Fruit fly (Drosophila melanogaster) whole organism, embryonic: ENCODE results near the gene CG6610.

Source experiments
- CG10462 ChIP-seq: fragments of 200-800 bp; sonication (Bioruptor generic); optimal IDR thresholded peaks from 2 replicates; lab custom pipeline; 2016; ENCODE audit warnings: missing biosample characterization, missing genetic modification characterization
- CG11247 ChIP-seq: fragments of 200-800 bp; sonication (Bioruptor generic); IDR thresholded peaks from 2 replicates; pipeline ENCODE4 v1.3.6; 2022; ENCODE audit warnings: missing biosample characterization, missing genetic modification characterization
- CG14014 ChIP-seq: fragments of 200-800 bp; sonication (Bioruptor generic); IDR thresholded peaks from 2 replicates; pipeline ENCODE4 v1.3.6; 2022; ENCODE audit warnings: missing biosample characterization, missing genetic modification characterization
- CG14860 ChIP-seq: fragments of 200-800 bp; sonication (Bioruptor generic); IDR thresholded peaks from 3 replicates; pipeline ENCODE4 v1.3.6; 2022; ENCODE audit warnings: missing biosample characterization, missing genetic modification characterization; ENCODE audit not compliant: partially characterized antibody
- CG15073 ChIP-seq: fragments of 200-800 bp; sonication (Bioruptor generic); optimal IDR thresholded peaks from 2 replicates; lab custom pipeline; 2016; ENCODE audit warnings: missing biosample characterization, missing genetic modification characterization
- CG15479 ChIP-seq: fragments of 200-800 bp; sonication (Bioruptor generic); optimal IDR thresholded peaks from 3 replicates; lab custom pipeline; 2019; ENCODE audit warnings: missing biosample characterization, mild to moderate bottlenecking, missing genetic modification characterization, moderate library complexity
- CG17328 ChIP-seq: fragments of 200-800 bp; sonication (Bioruptor generic); IDR thresholded peaks from 2 replicates; pipeline ENCODE4 v1.3.6; 2022; ENCODE audit warnings: missing biosample characterization, missing genetic modification characterization
- CG2116 ChIP-seq: fragments of 200-800 bp; sonication (Bioruptor generic); optimal IDR thresholded peaks from 3 replicates; lab custom pipeline; 2018; ENCODE audit warnings: missing biosample characterization, mild to moderate bottlenecking, missing genetic modification characterization
- CG30403 ChIP-seq: fragments of 200-800 bp; sonication (Bioruptor generic); optimal IDR thresholded peaks from 3 replicates; lab custom pipeline; 2016; ENCODE audit warnings: missing biosample characterization, missing genetic modification characterization
- CG33213 ChIP-seq: fragments of 200-800 bp; sonication (Bioruptor generic); optimal IDR thresholded peaks from 3 replicates; lab custom pipeline; 2016; ENCODE audit warnings: missing biosample characterization, missing genetic modification characterization
- CG34376 ChIP-seq: fragments of 200-800 bp; sonication (Bioruptor generic); optimal IDR thresholded peaks from 2 replicates; lab custom pipeline; 2018; ENCODE audit warnings: missing biosample characterization, mild to moderate bottlenecking, missing genetic modification characterization
- CG4854 ChIP-seq: fragments of 200-800 bp; sonication (Bioruptor generic); optimal IDR thresholded peaks from 2 replicates; lab custom pipeline; 2016; ENCODE audit warnings: missing biosample characterization, missing genetic modification characterization, inconsistent platforms
- CG8478 ChIP-seq: fragments of >200 bp; optimal IDR thresholded peaks from 2 replicates; lab custom pipeline; 2018
- Doc3 ChIP-seq: fragments of 200-800 bp; sonication (Bioruptor generic); IDR thresholded peaks from 3 replicates; pipeline ENCODE4 v1.3.6; 2022; ENCODE audit warnings: missing biosample characterization, missing genetic modification characterization; ENCODE audit not compliant: partially characterized antibody
- Drgx ChIP-seq: fragments of 200-800 bp; sonication (Bioruptor generic); IDR thresholded peaks from 2 replicates; pipeline ENCODE4 v1.3.6; 2022; ENCODE audit warnings: missing biosample characterization, missing genetic modification characterization
- Gug ChIP-seq: fragments of 200-800 bp; sonication (Bioruptor generic); IDR thresholded peaks from 4 replicates; pipeline ENCODE4 v1.3.6; 2022; ENCODE audit warnings: missing biosample characterization, missing genetic modification characterization
- Hsf ChIP-seq: fragments of 200-800 bp; sonication (Bioruptor generic); optimal IDR thresholded peaks from 3 replicates; lab custom pipeline; 2016; ENCODE audit warnings: missing biosample characterization, missing genetic modification characterization
- Mad ChIP-seq: fragments of 200-800 bp; sonication (Bioruptor generic); optimal IDR thresholded peaks from 2 replicates; lab custom pipeline; 2016; ENCODE audit warnings: missing biosample characterization, missing genetic modification characterization
- Max ChIP-seq: fragments of 200-800 bp; sonication (Bioruptor generic); optimal IDR thresholded peaks from 2 replicates; lab custom pipeline; 2016; ENCODE audit warnings: missing biosample characterization, mild to moderate bottlenecking, missing genetic modification characterization
- Oaz ChIP-seq: fragments of 200-800 bp; sonication (Bioruptor generic); IDR thresholded peaks from 2 replicates; pipeline ENCODE4 v1.3.6; 2022; ENCODE audit warnings: missing biosample characterization, missing genetic modification characterization
- PHDP ChIP-seq: fragments of 200-800 bp; sonication (Bioruptor generic); optimal IDR thresholded peaks from 3 replicates; lab custom pipeline; 2018; ENCODE audit warnings: missing biosample characterization, mild to moderate bottlenecking, missing genetic modification characterization, moderate library complexity
- Poxn ChIP-seq: fragments of 200-800 bp; sonication (Bioruptor generic); IDR thresholded peaks from 2 replicates; pipeline ENCODE4 v1.3.6; 2022; ENCODE audit warnings: missing biosample characterization, missing genetic modification characterization
- Rx ChIP-seq: fragments of 200-800 bp; sonication (Bioruptor generic); IDR thresholded peaks from 2 replicates; pipeline ENCODE4 v1.3.6; 2022; ENCODE audit warnings: missing biosample characterization, missing genetic modification characterization
- Sox100B ChIP-seq: fragments of 200-800 bp; sonication (Bioruptor generic); optimal IDR thresholded peaks from 3 replicates; lab custom pipeline; 2018; ENCODE audit warnings: missing biosample characterization, mild to moderate bottlenecking, missing genetic modification characterization
- TFAM ChIP-seq: fragments of 200-800 bp; sonication (Bioruptor generic); optimal IDR thresholded peaks from 2 replicates; lab custom pipeline; 2017; ENCODE audit warnings: missing biosample characterization, missing genetic modification characterization, inconsistent platforms
- Xbp1 ChIP-seq: fragments of 200-800 bp; sonication (Bioruptor generic); optimal IDR thresholded peaks from 3 replicates; lab custom pipeline; 2016; ENCODE audit warnings: missing biosample characterization, mild to moderate bottlenecking, missing genetic modification characterization
- az2 ChIP-seq: fragments of 200-800 bp; sonication (Bioruptor generic); optimal IDR thresholded peaks from 3 replicates; lab custom pipeline; 2016; ENCODE audit warnings: missing biosample characterization, missing genetic modification characterization
- bab2 ChIP-seq: fragments of 200-800 bp; sonication (Bioruptor generic); optimal IDR thresholded peaks from 2 replicates; lab custom pipeline; 2016; ENCODE audit warnings: missing biosample characterization, missing genetic modification characterization
- bsh ChIP-seq, 2 experiments: fragments of 200-800 bp; sonication (Bioruptor generic); optimal IDR thresholded peaks; 2 replicates each; lab custom pipeline; 2017 to 2018; ENCODE audit warnings: mild to moderate bottlenecking in 2 of 2, missing biosample characterization in 2 of 2, missing genetic modification characterization in 2 of 2, moderate library complexity in 1 of 2
- cad ChIP-seq: fragments of >200 bp; optimal IDR thresholded peaks from 2 replicates; lab custom pipeline; 2017; ENCODE audit warnings: missing biosample characterization, missing genetic modification characterization
- caup ChIP-seq: fragments of 200-800 bp; sonication (Bioruptor generic); optimal IDR thresholded peaks from 3 replicates; lab custom pipeline; 2017; ENCODE audit warnings: missing biosample characterization, mild to moderate bottlenecking, missing genetic modification characterization, moderate library complexity; ENCODE audit not compliant: severe bottlenecking
- corto ChIP-seq: fragments of 200-800 bp; sonication (Bioruptor generic); optimal IDR thresholded peaks from 2 replicates; lab custom pipeline; 2016; ENCODE audit warnings: missing biosample characterization, mild to moderate bottlenecking, missing genetic modification characterization, moderate library complexity
- crc ChIP-seq: fragments of 200-800 bp; sonication (Bioruptor generic); optimal IDR thresholded peaks from 2 replicates; lab custom pipeline; 2016; ENCODE audit warnings: missing biosample characterization, missing genetic modification characterization
- dimm ChIP-seq: fragments of 200-800 bp; sonication (Bioruptor generic); IDR thresholded peaks from 2 replicates; pipeline ENCODE4 v1.3.6; 2022; ENCODE audit warnings: missing biosample characterization, missing genetic modification characterization
- disco-r ChIP-seq: fragments of 200-800 bp; sonication (Bioruptor generic); optimal IDR thresholded peaks from 2 replicates; lab custom pipeline; 2016; ENCODE audit warnings: missing biosample characterization, missing genetic modification characterization
- dmrt99B ChIP-seq: fragments of 200-800 bp; sonication (Bioruptor generic); optimal IDR thresholded peaks from 2 replicates; lab custom pipeline; 2018; ENCODE audit warnings: missing biosample characterization, mild to moderate bottlenecking, missing genetic modification characterization, moderate library complexity
- emc ChIP-seq: fragments of 200-800 bp; sonication (Bioruptor generic); optimal IDR thresholded peaks from 2 replicates; lab custom pipeline; 2016; ENCODE audit warnings: missing biosample characterization, missing genetic modification characterization
- exex ChIP-seq: fragments of 200-800 bp; sonication (Bioruptor generic); optimal IDR thresholded peaks from 4 replicates; lab custom pipeline; 2018; ENCODE audit warnings: missing biosample characterization, mild to moderate bottlenecking, missing genetic modification characterization, moderate library complexity
- eyg ChIP-seq: fragments of 200-800 bp; sonication (Bioruptor generic); optimal IDR thresholded peaks from 3 replicates; lab custom pipeline; 2016; ENCODE audit warnings: missing biosample characterization, missing genetic modification characterization
- hbn ChIP-seq: fragments of 200-800 bp; sonication (Bioruptor generic); IDR thresholded peaks from 2 replicates; pipeline ENCODE4 v1.3.6; 2022; ENCODE audit warnings: missing biosample characterization, missing genetic modification characterization; ENCODE audit not compliant: partially characterized antibody
- hth ChIP-seq: fragments of >200 bp; optimal IDR thresholded peaks from 2 replicates; lab custom pipeline; 2017; ENCODE audit warnings: inconsistent platforms
- knrl ChIP-seq: fragments of 200-800 bp; sonication (Bioruptor generic); IDR thresholded peaks from 3 replicates; pipeline ENCODE4 v1.3.6; 2022; ENCODE audit warnings: missing biosample characterization, missing genetic modification characterization; ENCODE audit not compliant: partially characterized antibody
- nerfin-1 ChIP-seq: fragments of 200-800 bp; sonication (Bioruptor generic); optimal IDR thresholded peaks from 3 replicates; lab custom pipeline; 2019; ENCODE audit warnings: missing biosample characterization, mild to moderate bottlenecking, missing genetic modification characterization, moderate library complexity
- repo ChIP-seq: fragments of 200-800 bp; sonication (Bioruptor generic); optimal IDR thresholded peaks from 2 replicates; lab custom pipeline; 2016; ENCODE audit warnings: missing biosample characterization, missing genetic modification characterization
- ro ChIP-seq: fragments of 200-800 bp; sonication (Bioruptor generic); IDR thresholded peaks from 2 replicates; pipeline ENCODE4 v1.3.6; 2022; ENCODE audit warnings: missing biosample characterization, missing genetic modification characterization
- sim ChIP-seq: fragments of 200-800 bp; sonication (Bioruptor generic); IDR thresholded peaks from 2 replicates; pipeline ENCODE4 v1.3.6; 2022; ENCODE audit warnings: missing biosample characterization, missing genetic modification characterization
- slou ChIP-seq: fragments of 200-800 bp; sonication (Bioruptor generic); optimal IDR thresholded peaks from 3 replicates; lab custom pipeline; 2016; ENCODE audit warnings: missing biosample characterization, missing genetic modification characterization
- slp2 ChIP-seq: fragments of 200-800 bp; sonication (Bioruptor generic); optimal IDR thresholded peaks from 2 replicates; lab custom pipeline; 2016; ENCODE audit warnings: missing biosample characterization, missing genetic modification characterization
- trh ChIP-seq: fragments of 200-800 bp; sonication (Bioruptor generic); optimal IDR thresholded peaks from 2 replicates; lab custom pipeline; 2016; ENCODE audit warnings: missing biosample characterization, missing genetic modification characterization
- tup ChIP-seq: fragments of 200-800 bp; sonication (Bioruptor generic); optimal IDR thresholded peaks from 2 replicates; lab custom pipeline; 2016; ENCODE audit warnings: missing biosample characterization, mild to moderate bottlenecking, missing genetic modification characterization, moderate library complexity
- vfl ChIP-seq: fragments of 200-800 bp; sonication (Bioruptor generic); optimal IDR thresholded peaks from 2 replicates; lab custom pipeline; 2016; ENCODE audit warnings: missing biosample characterization, missing genetic modification characterization
- zen2 ChIP-seq: fragments of 200-800 bp; sonication (Bioruptor generic); IDR thresholded peaks from 3 replicates; pipeline ENCODE4 v1.3.6; 2022; ENCODE audit warnings: missing biosample characterization, missing genetic modification characterization; ENCODE audit not compliant: partially characterized antibody

CG6610 gene

DNA sequence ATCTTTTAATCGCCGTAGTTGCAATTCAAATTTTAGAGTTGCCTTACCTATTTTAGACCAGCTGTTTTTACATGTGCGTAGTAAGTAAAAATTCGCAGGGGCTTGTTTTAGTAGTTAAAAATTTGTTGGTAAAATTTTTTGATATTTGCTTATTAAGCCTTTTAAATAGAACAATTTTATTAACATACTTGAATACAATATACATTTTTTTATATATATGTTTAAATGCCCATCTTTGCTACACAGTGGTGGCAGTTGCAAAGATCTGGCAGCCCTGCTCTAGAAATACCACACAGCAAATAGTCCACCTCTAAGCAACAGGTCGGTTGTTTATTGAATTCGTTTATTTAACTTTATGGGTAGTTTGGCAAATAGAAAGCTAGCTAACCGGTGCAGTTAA is 19.4 kb downstream of the CG6610 start, which contains the start of the genes CG10467 and loj (continued):
- TF ChIP-seq bsh (GFP tag; optimal IDR thresholded peaks at IDR 0.05; lab: Kevin White, UChicago) (peak in 1 of 2 experiments; percentile 97), CG17328 (GFP tag; lab: Robert Waterston, UW) (peak; percentile 96), dmrt99B (tag; lab: Kevin White, UChicago) (peak; percentile 93), CG11247 (peak; percentile 97), trh (GFP tag; lab: Kevin White, UChicago) (peak; percentile 95), CG15073 (GFP tag; lab: Kevin White, UChicago) (peak; percentile 93), Xbp1 (GFP tag; lab: Kevin White, UChicago) (peak; percentile 98), Gug (GFP tag; lab: Robert Waterston, UW) (peak; percentile 98), TFAM (no peak), hbn (GFP tag; lab: Robert Waterston, UW) (peak; percentile 63), Oaz (peak; percentile 91), exex (tag; lab: Kevin White, UChicago) (peak; percentile 81), Rx (GFP tag; lab: Robert Waterston, UW) (peak; percentile 94), CG4854 (GFP tag; lab: Kevin White, UChicago) (peak; percentile 86), cad (no peak), disco-r (GFP tag; lab: Kevin White, UChicago) (peak; percentile 5), emc (GFP tag; lab: Kevin White, UChicago) (peak; percentile 72), CG14860 (GFP tag; lab: Robert Waterston, UW) (peak; percentile 61; the same call in 2 of the 3 replicates), ro (GFP tag; lab: Robert Waterston, UW) (peak; percentile 91), caup (peak; percentile 89), slp2 (GFP tag; lab: Kevin White, UChicago) (peak; percentile 72), CG2116 (GFP tag; lab: Kevin White, UChicago) (peak; percentile 85), CG15479 (peak; percentile 44), bab2 (GFP tag; lab: Kevin White, UChicago) (peak; percentile 88), PHDP (tag; lab: Kevin White, UChicago) (peak; percentile 97), hth (lab: Kevin White, UChicago) (no peak), CG33213 (peak; percentile 59), Doc3 (GFP tag; lab: Robert Waterston, UW) (peak; percentile 50; the same call in 2 of the 3 replicates), vfl (GFP tag; lab: Kevin White, UChicago) (peak; percentile 86), Poxn (peak; percentile 93), zen2 (GFP tag; lab: Robert Waterston, UW) (no peak), slou (peak; percentile 96), sim (GFP tag; lab: Robert Waterston, UW) (peak; percentile 71; the same call in 1 of the 2 replicates), CG30403 (peak; percentile 97), CG10462 (GFP tag; lab: Kevin White, UChicago) (peak; percentile 90), Hsf (GFP tag; lab: Kevin White, UChicago) (peak; percentile 94), corto (GFP tag; lab: Kevin White, UChicago) (no peak), repo (GFP tag; lab: Kevin White, UChicago) (peak; percentile 34), tup (GFP tag; lab: Kevin White, UChicago) (peak; percentile 88), CG14014 (GFP tag; lab: Robert Waterston, UW) (peak; percentile 97), Sox100B (peak; percentile 88), eyg (GFP tag; lab: Kevin White, UChicago) (no peak), crc (GFP tag; lab: Kevin White, UChicago) (peak; percentile 56), CG8478 (no peak), az2 (GFP tag; lab: Kevin White, UChicago) (peak; percentile 97), nerfin-1 (tag; lab: Kevin White, UChicago) (peak; percentile 93), Mad (peak; percentile 91), knrl (GFP tag; lab: Robert Waterston, UW) (peak; percentile 86), Drgx (GFP tag; lab: Robert Waterston, UW) (peak; percentile 81), CG34376 (GFP tag; lab: Kevin White, UChicago) (peak; percentile 75), dimm (GFP tag; lab: Robert Waterston, UW) (peak; percentile 91), Max (peak; percentile 92)
